Fruit fly (Drosophila melanogaster): ENCODE measurements around the gene Smyd3.
A peak's percentile ranks its signal among the peaks of the same experiment; 100 is the strongest.

Smyd3 gene

DNA sequence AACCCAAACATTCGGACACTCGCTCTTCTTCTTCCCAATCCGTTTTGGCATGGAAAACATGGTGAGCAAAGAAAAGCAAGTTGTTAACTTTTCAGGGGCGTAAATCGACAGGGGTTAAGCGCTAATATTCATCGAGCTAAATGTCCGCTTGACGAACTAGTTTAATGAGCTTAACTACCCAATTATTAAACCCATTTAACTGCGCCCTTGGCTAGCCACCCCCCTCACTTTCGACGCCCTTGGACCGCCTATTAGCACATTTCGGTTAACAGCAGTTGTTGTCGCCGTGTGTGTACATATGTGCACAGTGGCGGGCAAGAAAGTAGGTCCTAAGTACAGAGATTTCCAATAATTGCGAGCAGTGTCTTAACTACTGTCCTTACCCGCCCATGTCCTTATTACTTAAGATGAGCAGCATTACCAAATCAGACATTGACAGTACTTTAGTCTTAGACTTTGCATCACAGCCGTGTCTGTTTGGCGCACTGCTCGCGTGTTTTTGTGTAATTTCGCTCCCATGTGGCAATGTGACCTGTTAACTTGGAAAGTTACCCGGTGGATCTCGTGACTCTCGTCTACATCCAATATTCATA, 19.1 kb downstream of the Smyd3 start (continued):
- peak; percentile 97 for TF ChIP-seq pho (GFP tag; optimal IDR thresholded peaks at IDR 0.05)
- no peak for TF ChIP-seq zf30C (GFP tag; optimal IDR thresholded peaks at IDR 0.05)
- TF ChIP-seq CG10462 (GFP tag; optimal IDR thresholded peaks at IDR 0.05): peak; percentile 60
- peak; percentile 91 for TF ChIP-seq CG17612 (GFP tag; IDR thresholded peaks at IDR 0.05)
- no peak for TF ChIP-seq knrl (GFP tag; IDR thresholded peaks at IDR 0.05; ENCODE audit: partially characterized antibody)
- peak; percentile 95 for TF ChIP-seq Hsf (GFP tag; optimal IDR thresholded peaks at IDR 0.05)
- TF ChIP-seq Dip2 (GFP tag; IDR thresholded peaks at IDR 0.05): no peak
- TF ChIP-seq gro (GFP tag; optimal IDR thresholded peaks at IDR 0.05): peak; percentile 96
- TF ChIP-seq Opbp (GFP tag; IDR thresholded peaks at IDR 0.05; ENCODE audit: partially characterized antibody): no peak
- peak; percentile 90 for TF ChIP-seq CG10209 (GFP tag; optimal IDR thresholded peaks at IDR 0.05)
- peak; percentile 61 for TF ChIP-seq wek (GFP tag; optimal IDR thresholded peaks at IDR 0.05)
- peak; percentile 93 for TF ChIP-seq ranshi (GFP tag; IDR thresholded peaks at IDR 0.05)
- peak; percentile 79 for TF ChIP-seq CG3163 (GFP tag; optimal IDR thresholded peaks at IDR 0.05)
- peak; percentile 88 for TF ChIP-seq CG15514 (GFP tag; optimal IDR thresholded peaks at IDR 0.05)
- no peak for TF ChIP-seq pita (GFP tag; optimal IDR thresholded peaks at IDR 0.05)
- TF ChIP-seq hb (GFP tag; IDR thresholded peaks at IDR 0.05; ENCODE audit: partially characterized antibody): no peak
- peak; percentile 61 for TF ChIP-seq ash1 (GFP tag; optimal IDR thresholded peaks at IDR 0.05)
- TF ChIP-seq sc (optimal IDR thresholded peaks at IDR 0.05): no peak
- peak; percentile 59 for TF ChIP-seq sc (GFP tag; optimal IDR thresholded peaks at IDR 0.05)
- TF ChIP-seq Ptx1 (GFP tag; IDR thresholded peaks at IDR 0.05): peak; percentile 95
- peak; percentile 86 for TF ChIP-seq CG14050 (GFP tag; IDR thresholded peaks at IDR 0.05)
- TF ChIP-seq seq (GFP tag; IDR thresholded peaks at IDR 0.05): peak; percentile 87
- TF ChIP-seq CG34224 (GFP tag; IDR thresholded peaks at IDR 0.05; ENCODE audit: partially characterized antibody): no peak
- TF ChIP-seq Dip3 (GFP tag; optimal IDR thresholded peaks at IDR 0.05): peak; percentile 96
- TF ChIP-seq CG11085 (GFP tag; IDR thresholded peaks at IDR 0.05): peak; percentile 95
- TF ChIP-seq chinmo (GFP tag; IDR thresholded peaks at IDR 0.05; ENCODE audit: partially characterized antibody): no peak
- TF ChIP-seq Awh (GFP tag; IDR thresholded peaks at IDR 0.05): peak; percentile 89
- peak; percentile 84 for TF ChIP-seq GATAe (GFP tag; conservative IDR thresholded peaks at IDR 0.05)
- TF ChIP-seq CG7839 (tag; optimal IDR thresholded peaks at IDR 0.05): peak; percentile 94
- peak; percentile 94 for TF ChIP-seq Rx (GFP tag; IDR thresholded peaks at IDR 0.05)
- peak; percentile 72; the same call in 1 of the 2 replicates for TF ChIP-seq ro (GFP tag; IDR thresholded peaks at IDR 0.05)
- peak; percentile 78 for TF ChIP-seq CG18764 (GFP tag; optimal IDR thresholded peaks at IDR 0.05)
- TF ChIP-seq Adf1 (GFP tag; IDR thresholded peaks at IDR 0.05): peak; percentile 80
- TF ChIP-seq sug (tag; optimal IDR thresholded peaks at IDR 0.05): peak; percentile 70
- peak; percentile 99 for TF ChIP-seq Ets65A (GFP tag)
- TF ChIP-seq CG11560 (tag; IDR thresholded peaks at IDR 0.05): peak; percentile 88
- peak; percentile 93 for TF ChIP-seq Fer1 (GFP tag; optimal IDR thresholded peaks at IDR 0.05)
- TF ChIP-seq CG13424 (tag; optimal IDR thresholded peaks at IDR 0.05): peak; percentile 78
- TF ChIP-seq pzg (GFP tag; optimal IDR thresholded peaks at IDR 0.05): peak; percentile 26
- TF ChIP-seq CG8765 (GFP tag; IDR thresholded peaks at IDR 0.05): peak; percentile 88
- peak; percentile 94 for TF ChIP-seq CG12942 (GFP tag; optimal IDR thresholded peaks at IDR 0.05)
- TF ChIP-seq row (GFP tag; IDR thresholded peaks at IDR 0.05): peak; percentile 91
- no peak for TF ChIP-seq HLHmδ (GFP tag; optimal IDR thresholded peaks at IDR 0.05)
- no peak for TF ChIP-seq CG16813 (GFP tag; IDR thresholded peaks at IDR 0.05; ENCODE audit: partially characterized antibody)
- TF ChIP-seq Taf1 (GFP tag; IDR thresholded peaks at IDR 0.05): peak; percentile 93
- TF ChIP-seq CG12391 (tag; optimal IDR thresholded peaks at IDR 0.05): peak; percentile 88
- TF ChIP-seq ab (GFP tag; optimal IDR thresholded peaks at IDR 0.05): peak; percentile 94
- TF ChIP-seq CG32767 (GFP tag; IDR thresholded peaks at IDR 0.05): peak; percentile 80
- peak; percentile 89 for TF ChIP-seq oc (tag; optimal IDR thresholded peaks at IDR 0.05)
- peak; percentile 80 for TF ChIP-seq Mes4 (GFP tag; optimal IDR thresholded peaks at IDR 0.05)
- peak; percentile 98 for TF ChIP-seq zfh2 (GFP tag; optimal IDR thresholded peaks at IDR 0.05)
